Worm (Caenorhabditis elegans): ENCODE data around the gene Y54G2A.10.

DNA sequence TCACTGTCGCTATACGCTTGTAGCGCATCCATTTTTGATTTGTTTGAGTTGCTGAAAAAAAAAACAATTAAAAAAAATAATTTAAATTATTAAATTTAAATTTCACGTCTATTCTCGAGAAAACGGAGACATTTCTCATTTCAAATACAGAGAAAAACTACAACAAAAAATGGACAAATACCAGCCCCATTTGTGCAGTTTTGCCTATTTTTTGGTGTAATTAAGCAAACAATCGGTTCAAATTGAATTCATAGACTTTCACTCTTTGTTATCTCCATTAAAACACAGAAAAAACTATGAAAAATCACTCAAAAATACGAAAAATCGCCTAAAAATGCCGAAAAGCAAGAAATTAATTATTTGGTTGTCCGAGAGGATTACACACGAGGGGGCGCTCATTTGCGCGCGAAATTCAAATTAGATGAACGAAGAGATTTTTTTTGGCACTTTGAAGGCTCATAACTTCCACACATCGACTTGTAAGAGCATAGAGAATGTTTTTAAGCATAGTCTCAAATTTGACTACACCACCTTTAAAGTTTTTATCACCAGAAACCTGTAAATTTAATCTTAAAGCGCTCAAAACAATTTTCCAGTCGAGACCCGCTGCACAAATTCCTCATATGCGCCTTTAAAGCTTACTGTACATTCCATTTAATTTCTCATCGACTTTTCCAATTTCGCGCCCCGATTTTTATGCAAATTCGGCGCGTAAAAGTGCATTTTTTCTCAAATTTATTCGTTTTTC, 16.5 kb upstream of the Y54G2A.10 start, which contains the start of gene Y54G2A.12:
- TF ChIP-seq dao-5 (tag; optimal IDR thresholded peaks at IDR 0.05) (no peak), W03F9.2 (tag; optimal IDR thresholded peaks at IDR 0.05) (no peak), him-1 (tag; optimal IDR thresholded peaks at IDR 0.05) (no peak)

All from whole organism, L4/young adult.